Fruit fly (Drosophila melanogaster): ENCODE results near the gene Gapdh2.
A peak's percentile ranks its signal among the peaks of the same experiment; 100 is the strongest.

The Gapdh2 gene

DNA sequence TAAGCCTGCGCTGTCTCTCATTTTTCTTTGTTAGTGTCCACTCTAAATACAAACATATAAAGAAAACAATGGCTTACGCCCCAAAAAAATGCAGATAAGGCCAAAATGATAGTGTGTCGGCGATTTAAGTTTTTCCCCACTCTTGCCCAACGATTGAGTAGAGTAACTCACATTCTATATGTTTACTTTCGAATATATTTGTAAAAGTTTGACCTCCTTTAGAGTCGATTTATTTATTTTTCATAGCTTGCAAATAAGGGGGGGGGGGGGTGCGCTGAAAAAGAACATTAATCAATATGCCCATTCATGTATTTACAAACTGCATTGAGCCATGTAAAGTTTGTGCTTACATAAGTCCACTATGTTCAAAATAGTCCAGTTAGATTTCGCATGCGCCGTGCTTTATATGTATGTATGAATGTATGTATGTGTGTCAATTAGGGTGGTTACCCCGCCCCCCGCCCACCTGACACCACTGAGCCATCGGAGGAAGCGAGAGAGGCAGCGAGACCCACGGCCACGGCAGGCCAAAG is 25.9 kb downstream of the Gapdh2 start (continued):
- TF ChIP-seq sqz (GFP tag; optimal IDR thresholded peaks at IDR 0.05) = peak; percentile 12
- TF ChIP-seq Asciz (GFP tag; optimal IDR thresholded peaks at IDR 0.05) = peak; percentile 50
- peak; percentile 24 for TF ChIP-seq CG15601 (tag; optimal IDR thresholded peaks at IDR 0.05)
- no peak for TF ChIP-seq hkb (optimal IDR thresholded peaks at IDR 0.05)
- TF ChIP-seq hkb (GFP tag; IDR thresholded peaks at IDR 0.05) = peak; percentile 7; the same call in 1 of the 2 replicates
- peak; percentile 11 for TF ChIP-seq Fer1 (GFP tag; optimal IDR thresholded peaks at IDR 0.05)
- peak; percentile 35; the same call in 1 of the 2 replicates for TF ChIP-seq onecut (GFP tag; IDR thresholded peaks at IDR 0.05)
- TF ChIP-seq MESR4 (GFP tag; optimal IDR thresholded peaks at IDR 0.05) = no peak
- peak; percentile 1 for TF ChIP-seq Vsx1 (GFP tag; optimal IDR thresholded peaks at IDR 0.05)
- TF ChIP-seq D19A (tag; optimal IDR thresholded peaks at IDR 0.05) = peak; percentile 73
- no peak for TF ChIP-seq CG12769 (tag; optimal IDR thresholded peaks at IDR 0.05)

DNA sequence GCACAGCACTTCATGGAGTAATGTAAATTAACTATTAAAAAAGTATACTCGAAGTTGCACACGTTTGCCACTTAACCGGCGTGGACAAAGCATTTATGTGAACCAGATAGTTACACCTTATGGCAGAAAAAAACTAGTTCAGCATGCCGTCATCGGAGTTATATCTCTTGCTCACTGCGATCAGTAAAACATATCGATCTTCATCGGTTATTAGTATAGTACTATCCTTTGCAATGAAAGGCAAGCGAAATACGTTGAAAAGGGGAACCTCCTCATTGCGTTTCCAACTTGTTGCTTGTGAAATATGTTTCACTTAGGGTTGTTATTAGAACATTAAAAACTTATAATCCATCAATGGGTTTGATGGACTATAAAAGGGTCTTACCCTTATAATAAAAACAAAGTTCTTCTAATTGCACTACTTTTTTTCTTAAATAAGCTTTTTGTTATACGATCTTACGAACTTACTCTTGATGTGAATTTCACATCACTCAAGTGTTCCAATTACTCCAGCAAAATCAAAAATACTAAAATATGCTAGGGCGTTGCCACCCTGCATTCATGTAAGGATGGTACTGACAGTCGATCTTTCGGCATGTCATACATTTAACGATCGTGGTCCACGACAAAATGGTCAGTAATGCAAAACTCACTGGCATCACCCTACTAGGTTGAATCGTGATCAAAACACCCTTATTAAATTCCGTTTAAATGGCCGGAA is 41.8 kb downstream of the Gapdh2 start, which contains the start of gene CycD:
Gene CycD, minus strand, starts transcription at position 113 of the 721 bp plus-strand sequence.
- no peak for TF ChIP-seq chif (GFP tag; optimal IDR thresholded peaks at IDR 0.05)
- peak; percentile 78; the same call in 2 of the 3 replicates for TF ChIP-seq CG6791 (GFP tag; IDR thresholded peaks at IDR 0.05; ENCODE audit: partially characterized antibody)
- no peak for TF ChIP-seq cato (GFP tag; optimal IDR thresholded peaks at IDR 0.05; ENCODE audit: borderline replicate concordance)
- peak; percentile 75 for TF ChIP-seq CG1024 (GFP tag; IDR thresholded peaks at IDR 0.05)
- TF ChIP-seq CG31224 (GFP tag; IDR thresholded peaks at IDR 0.05) = no peak
- TF ChIP-seq CG14014 (GFP tag; IDR thresholded peaks at IDR 0.05) = 0 out of 2 replicates have a peak, but pooled peaks have one; percentile 5
- no peak for TF ChIP-seq crol (GFP tag; IDR thresholded peaks at IDR 0.05)
- no peak for TF ChIP-seq ro (GFP tag; IDR thresholded peaks at IDR 0.05)
- peak; percentile 31 for TF ChIP-seq Hsf (GFP tag; optimal IDR thresholded peaks at IDR 0.05)
- no peak for TF ChIP-seq Max (GFP tag; optimal IDR thresholded peaks at IDR 0.05)
- 0 out of 2 replicates have a peak, but pooled peaks have one; percentile 22 for TF ChIP-seq CG11247 (GFP tag; IDR thresholded peaks at IDR 0.05)
- TF ChIP-seq HLH3B (GFP tag; IDR thresholded peaks at IDR 0.05) = 0 out of 2 replicates have a peak, but pooled peaks have one; percentile 34
- no peak for TF ChIP-seq nerfin-1 (tag; optimal IDR thresholded peaks at IDR 0.05)
- no peak for TF ChIP-seq CG11093 (GFP tag; IDR thresholded peaks at IDR 0.05)
- peak; percentile 29 for TF ChIP-seq lilli (GFP tag; optimal IDR thresholded peaks at IDR 0.05)
- peak; percentile 66; the same call in 2 of the 3 replicates for TF ChIP-seq dysf (GFP tag; IDR thresholded peaks at IDR 0.05)
- no peak for TF ChIP-seq CG13624 (GFP tag; optimal IDR thresholded peaks at IDR 0.05)
- no peak for TF ChIP-seq Hr78 (GFP tag; optimal IDR thresholded peaks at IDR 0.05)
- TF ChIP-seq amos (GFP tag; IDR thresholded peaks at IDR 0.05; ENCODE audit: partially characterized antibody) = peak; percentile 62
- no peak for TF ChIP-seq CG4404 (GFP tag; IDR thresholded peaks at IDR 0.05)
- peak; percentile 48 for TF ChIP-seq HLH4C (GFP tag; IDR thresholded peaks at IDR 0.05; ENCODE audit: partially characterized antibody)
- TF ChIP-seq dmrt11E (tag; optimal IDR thresholded peaks at IDR 0.05) = peak; percentile 68
- peak in 1 of 2 experiments; percentile 29 for TF ChIP-seq Dfd (GFP tag; optimal IDR thresholded peaks at IDR 0.05)
- TF ChIP-seq danr (GFP tag; IDR thresholded peaks at IDR 0.05) = no peak
- peak; percentile 37 for TF ChIP-seq Hr3 (GFP tag; optimal IDR thresholded peaks at IDR 0.05)
- TF ChIP-seq CG33557 (GFP tag; optimal IDR thresholded peaks at IDR 0.05) = no peak
- peak; percentile 32 for TF ChIP-seq Lhr (GFP tag; optimal IDR thresholded peaks at IDR 0.05)
- peak; percentile 58 for TF ChIP-seq pzg (GFP tag; optimal IDR thresholded peaks at IDR 0.05)
- TF ChIP-seq Atf-2 (GFP tag; optimal IDR thresholded peaks at IDR 0.05) = no peak
- peak; percentile 26; the same call in 1 of the 2 replicates for TF ChIP-seq CG10366 (GFP tag; IDR thresholded peaks at IDR 0.05)
- TF ChIP-seq crc (GFP tag; optimal IDR thresholded peaks at IDR 0.05) = no peak
- TF ChIP-seq Xbp1 (GFP tag; optimal IDR thresholded peaks at IDR 0.05) = peak; percentile 41
- TF ChIP-seq chinmo (GFP tag; IDR thresholded peaks at IDR 0.05; ENCODE audit: partially characterized antibody) = 0 out of 4 replicates have a peak, but pooled peaks have one; percentile 29
- peak; percentile 53; the same call in 1 of the 2 replicates for TF ChIP-seq CG10959 (GFP tag; IDR thresholded peaks at IDR 0.05)
- TF ChIP-seq CG17829 (tag; optimal IDR thresholded peaks at IDR 0.05) = peak; percentile 12
- TF ChIP-seq Sin3A (optimal IDR thresholded peaks at IDR 0.05) = peak; percentile 11
- peak; percentile 76 for TF ChIP-seq CG15696 (tag; optimal IDR thresholded peaks at IDR 0.05)
